Fruit fly (Drosophila melanogaster) whole organism, embryonic: Measurements from ENCODE around the gene CG43401.
A peak's percentile ranks its signal among the peaks of the same experiment; 100 is the strongest.

Experiments used
- Ada2b ChIP-seq: fragments of 200-800 bp; sonication (Bioruptor generic); IDR thresholded peaks from 2 replicates; pipeline ENCODE4 v1.3.6; 2022; ENCODE audit warnings: missing biosample characterization, missing genetic modification characterization
- B-H2 ChIP-seq: fragments of 200-800 bp; sonication (Bioruptor generic); optimal IDR thresholded peaks from 2 replicates; lab custom pipeline; 2018; ENCODE audit warnings: missing biosample characterization, mild to moderate bottlenecking, missing genetic modification characterization
- BEAF-32 ChIP-seq: fragments of 200-800 bp; sonication (Bioruptor generic); optimal IDR thresholded peaks from 3 replicates; lab custom pipeline; 2017; ENCODE audit warnings: missing biosample characterization, missing genetic modification characterization, mild to moderate bottlenecking, moderate library complexity, missing genetic modification reagents
- Bdp1 ChIP-seq: fragments of 200-800 bp; sonication (Bioruptor generic); optimal IDR thresholded peaks from 3 replicates; lab custom pipeline; 2016; ENCODE audit warnings: missing biosample characterization, missing genetic modification characterization
- Blimp-1 ChIP-seq: fragments of 200-800 bp; sonication (Bioruptor generic); optimal IDR thresholded peaks from 3 replicates; lab custom pipeline; 2018; ENCODE audit warnings: missing biosample characterization, missing genetic modification characterization, mild to moderate bottlenecking, moderate library complexity, missing genetic modification reagents
- CG1024 ChIP-seq: fragments of 200-800 bp; sonication (Bioruptor generic); IDR thresholded peaks from 2 replicates; pipeline ENCODE4 v1.3.6; 2022; ENCODE audit warnings: missing biosample characterization, missing genetic modification characterization
- CG10959 ChIP-seq: fragments of 200-800 bp; sonication (Bioruptor generic); IDR thresholded peaks from 2 replicates; pipeline ENCODE4 v1.3.6; 2022; ENCODE audit warnings: missing biosample characterization, missing genetic modification characterization
- CG11504 ChIP-seq: fragments of 200-800 bp; sonication (Bioruptor generic); optimal IDR thresholded peaks from 3 replicates; lab custom pipeline; 2019; ENCODE audit warnings: missing biosample characterization, mild to moderate bottlenecking, missing genetic modification characterization, moderate library complexity
- CG12744 ChIP-seq: fragments of 200-800 bp; sonication (Bioruptor generic); optimal IDR thresholded peaks from 2 replicates; lab custom pipeline; 2016; ENCODE audit warnings: missing biosample characterization, missing genetic modification characterization
- CG16813 ChIP-seq: fragments of 200-800 bp; sonication (Bioruptor generic); IDR thresholded peaks from 3 replicates; pipeline ENCODE4 v1.3.6; 2022; ENCODE audit warnings: missing biosample characterization, missing genetic modification characterization; ENCODE audit not compliant: partially characterized antibody
- CG17361 ChIP-seq: fragments of 200-800 bp; sonication (Bioruptor generic); IDR thresholded peaks from 3 replicates; pipeline ENCODE4 v1.3.6; 2022; ENCODE audit warnings: missing biosample characterization, missing genetic modification characterization
- CG30020 ChIP-seq: fragments of 200-800 bp; optimal IDR thresholded peaks from 2 replicates; lab custom pipeline; 2019; ENCODE audit warnings: missing biosample characterization, mild to moderate bottlenecking, missing genetic modification characterization, moderate library complexity
- CG4282 ChIP-seq: fragments of 200-800 bp; sonication (Bioruptor generic); optimal IDR thresholded peaks from 2 replicates; lab custom pipeline; 2016; ENCODE audit warnings: missing biosample characterization, missing genetic modification characterization
- CG6683 ChIP-seq: fragments of 200-800 bp; sonication (Bioruptor generic); optimal IDR thresholded peaks from 2 replicates; lab custom pipeline; 2017; ENCODE audit warnings: missing biosample characterization, mild to moderate bottlenecking, missing genetic modification characterization, missing genetic modification reagents
- CG7357 ChIP-seq: fragments of 200-800 bp; sonication (Bioruptor generic); IDR thresholded peaks from 3 replicates; pipeline ENCODE4 v1.3.6; 2022; ENCODE audit warnings: missing biosample characterization, missing genetic modification characterization
- CG7786 ChIP-seq: fragments of 200-800 bp; sonication (Bioruptor generic); optimal IDR thresholded peaks from 2 replicates; lab custom pipeline; 2016; ENCODE audit warnings: missing biosample characterization, missing genetic modification characterization
- CG8944 ChIP-seq: fragments of 200-800 bp; sonication (Bioruptor generic); optimal IDR thresholded peaks from 3 replicates; lab custom pipeline; 2016; ENCODE audit warnings: missing biosample characterization, missing genetic modification characterization
- CG9215 ChIP-seq: fragments of 200-800 bp; sonication (Bioruptor generic); IDR thresholded peaks from 2 replicates; pipeline ENCODE4 v1.3.6; 2022; ENCODE audit warnings: missing biosample characterization, missing genetic modification characterization
- D ChIP-seq, 2 experiments: fragments of 200-800 bp in 1 of 2; fragments of >200 bp in 1 of 2; sonication (Bioruptor generic) in 1 of 2; optimal IDR thresholded peaks; 2 replicates in 1 of 2; 3 replicates in 1 of 2; lab custom pipeline; 2017; ENCODE audit warnings: mild to moderate bottlenecking in 1 of 2, missing biosample characterization in 1 of 2, missing genetic modification characterization in 1 of 2, missing genetic modification reagents in 1 of 2
- Deaf1 ChIP-seq: fragments of 200-800 bp; optimal IDR thresholded peaks from 3 replicates; lab custom pipeline; 2019; ENCODE audit warnings: missing biosample characterization, mild to moderate bottlenecking, missing genetic modification characterization, moderate library complexity
- Drgx ChIP-seq: fragments of 200-800 bp; sonication (Bioruptor generic); IDR thresholded peaks from 2 replicates; pipeline ENCODE4 v1.3.6; 2022; ENCODE audit warnings: missing biosample characterization, missing genetic modification characterization
- ERR ChIP-seq: fragments of 200-800 bp; sonication (Bioruptor generic); optimal IDR thresholded peaks from 2 replicates; lab custom pipeline; 2016; ENCODE audit warnings: missing biosample characterization, missing genetic modification characterization
- Ets65A ChIP-seq: fragments of 200-800 bp; sonication (Bioruptor generic); peaks from one replicate; lab custom pipeline; 2016; ENCODE audit warnings: missing biosample characterization, missing genetic modification characterization
- NfI ChIP-seq: fragments of 200-800 bp; sonication (Bioruptor generic); optimal IDR thresholded peaks from 3 replicates; lab custom pipeline; 2018; ENCODE audit warnings: missing biosample characterization, mild to moderate bottlenecking, missing genetic modification characterization, moderate library complexity
- PHDP ChIP-seq: fragments of 200-800 bp; sonication (Bioruptor generic); optimal IDR thresholded peaks from 3 replicates; lab custom pipeline; 2018; ENCODE audit warnings: missing biosample characterization, mild to moderate bottlenecking, missing genetic modification characterization, moderate library complexity
- Ssrp ChIP-seq: fragments of 200-800 bp; sonication (Bioruptor generic); optimal IDR thresholded peaks from 2 replicates; lab custom pipeline; 2018; ENCODE audit warnings: missing biosample characterization, mild to moderate bottlenecking, missing genetic modification characterization, moderate library complexity
- Taf1 ChIP-seq: fragments of 200-800 bp; sonication (Bioruptor generic); IDR thresholded peaks from 2 replicates; pipeline ENCODE4 v1.3.6; 2022; ENCODE audit warnings: missing biosample characterization, missing genetic modification characterization
- bsh ChIP-seq, 2 experiments: fragments of 200-800 bp; sonication (Bioruptor generic); optimal IDR thresholded peaks; 2 replicates each; lab custom pipeline; 2017 to 2018; ENCODE audit warnings: mild to moderate bottlenecking in 2 of 2, missing biosample characterization in 2 of 2, missing genetic modification characterization in 2 of 2, moderate library complexity in 1 of 2
- chinmo ChIP-seq: fragments of 200-800 bp; sonication (Bioruptor generic); IDR thresholded peaks from 4 replicates; pipeline ENCODE4 v1.3.6; 2022; ENCODE audit warnings: missing biosample characterization, missing genetic modification characterization; ENCODE audit not compliant: partially characterized antibody
- crp ChIP-seq, 2 experiments: fragments of 200-800 bp; sonication (Bioruptor generic); optimal IDR thresholded peaks; 2 replicates in 1 of 2; 3 replicates in 1 of 2; lab custom pipeline; 2017; ENCODE audit warnings: missing biosample characterization in 2 of 2, missing genetic modification characterization in 2 of 2, mild to moderate bottlenecking in 1 of 2, moderate library complexity in 1 of 2
- exex ChIP-seq: fragments of 200-800 bp; sonication (Bioruptor generic); optimal IDR thresholded peaks from 4 replicates; lab custom pipeline; 2018; ENCODE audit warnings: missing biosample characterization, mild to moderate bottlenecking, missing genetic modification characterization, moderate library complexity
- gcm ChIP-seq: fragments of 200-800 bp; sonication (Bioruptor generic); optimal IDR thresholded peaks from 2 replicates; lab custom pipeline; 2019; ENCODE audit warnings: missing biosample characterization, mild to moderate bottlenecking, missing genetic modification characterization, moderate library complexity
- gem ChIP-seq: fragments of 200-800 bp; sonication (Bioruptor generic); optimal IDR thresholded peaks from 2 replicates; lab custom pipeline; 2019; ENCODE audit warnings: missing biosample characterization, mild to moderate bottlenecking, missing genetic modification characterization, moderate library complexity
- gsb-n ChIP-seq: fragments of 200-800 bp; sonication (Bioruptor generic); optimal IDR thresholded peaks from 3 replicates; lab custom pipeline; 2018; ENCODE audit warnings: missing biosample characterization, mild to moderate bottlenecking, missing genetic modification characterization
- hb ChIP-seq: fragments of 200-800 bp; sonication (Bioruptor generic); IDR thresholded peaks from 3 replicates; pipeline ENCODE4 v1.3.6; 2022; ENCODE audit warnings: missing biosample characterization, missing genetic modification characterization; ENCODE audit not compliant: partially characterized antibody
- nerfin-1 ChIP-seq: fragments of 200-800 bp; sonication (Bioruptor generic); optimal IDR thresholded peaks from 3 replicates; lab custom pipeline; 2019; ENCODE audit warnings: missing biosample characterization, mild to moderate bottlenecking, missing genetic modification characterization, moderate library complexity
- odd ChIP-seq: fragments of 200-800 bp; sonication (Bioruptor generic); optimal IDR thresholded peaks from 2 replicates; lab custom pipeline; 2017; ENCODE audit warnings: missing biosample characterization, mild to moderate bottlenecking, missing genetic modification characterization
- org-1 ChIP-seq: fragments of 200-800 bp; sonication (Bioruptor generic); optimal IDR thresholded peaks from 2 replicates; lab custom pipeline; 2017; ENCODE audit warnings: missing biosample characterization, missing genetic modification characterization
- pros ChIP-seq: fragments of 200-800 bp; sonication (Bioruptor generic); optimal IDR thresholded peaks from 3 replicates; lab custom pipeline; 2019; ENCODE audit warnings: missing biosample characterization, mild to moderate bottlenecking, missing genetic modification characterization, moderate library complexity
- row ChIP-seq: fragments of 200-800 bp; sonication (Bioruptor generic); IDR thresholded peaks from 3 replicates; pipeline ENCODE4 v1.3.6; 2022; ENCODE audit warnings: missing biosample characterization, missing genetic modification characterization
- sd ChIP-seq: fragments of 200-800 bp; sonication (Bioruptor generic); optimal IDR thresholded peaks from 3 replicates; lab custom pipeline; 2018; ENCODE audit warnings: missing biosample characterization, mild to moderate bottlenecking, missing genetic modification characterization, moderate library complexity
- ssp ChIP-seq: fragments of 200-800 bp; sonication (Bioruptor generic); IDR thresholded peaks from 2 replicates; pipeline ENCODE4 v1.3.6; 2022; ENCODE audit warnings: missing biosample characterization, missing genetic modification characterization
- trem ChIP-seq: fragments of 200-800 bp; optimal IDR thresholded peaks from 3 replicates; lab custom pipeline; 2019; ENCODE audit warnings: missing biosample characterization, mild to moderate bottlenecking, missing genetic modification characterization, moderate library complexity
- wdn ChIP-seq: fragments of 200-800 bp; sonication (Bioruptor generic); IDR thresholded peaks from 2 replicates; pipeline ENCODE4 v1.3.6; 2022; ENCODE audit warnings: missing biosample characterization, missing genetic modification characterization
- zf30C ChIP-seq: fragments of 200-800 bp; sonication (Bioruptor generic); optimal IDR thresholded peaks from 3 replicates; lab custom pipeline; 2018; ENCODE audit warnings: missing biosample characterization, mild to moderate bottlenecking, missing genetic modification characterization

The CG43401 gene

DNA sequence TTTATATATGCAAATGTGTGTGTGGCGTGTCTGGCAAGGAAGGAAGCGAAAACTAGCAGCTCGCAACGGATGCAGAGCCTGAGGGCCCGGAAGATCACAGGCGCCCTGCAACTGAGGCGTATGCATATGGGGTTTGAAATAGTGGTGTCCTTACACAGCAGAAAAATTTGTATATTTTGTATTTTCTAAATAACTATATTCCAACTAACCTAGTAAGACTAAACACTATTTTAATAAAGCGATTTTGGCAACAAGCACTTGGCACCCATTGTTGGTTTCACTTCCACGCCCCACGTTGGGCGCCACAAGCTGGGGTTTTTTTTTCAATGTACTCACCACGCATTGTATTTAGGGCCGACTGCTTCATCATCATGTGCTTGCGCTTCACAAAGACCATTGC is 41.8 kb upstream of the CG43401 start:
- TF ChIP-seq Ets65A (GFP tag; lab: Kevin White, UChicago), result peak; percentile 74
- TF ChIP-seq Ssrp (tag; lab: Kevin White, UChicago), result peak; percentile 6
- TF ChIP-seq trem (tag; lab: Kevin White, UChicago), result no peak
- TF ChIP-seq CG10959 (GFP tag; lab: Robert Waterston, UW), result no peak
- TF ChIP-seq CG17361, result peak; percentile 47; the same call in 1 of the 3 replicates

dm6 chr2L:1387811-1388210 is 40.5 kb upstream of the CG43401 start:
- TF ChIP-seq CG6683 (GFP tag; lab: Kevin White, UChicago) (no peak), CG12744 (GFP tag; lab: Kevin White, UChicago) (no peak), CG7786 (GFP tag; lab: Kevin White, UChicago) (no peak), Drgx (0 out of 2 replicates have a peak, but pooled peaks have one; percentile 29), hb (no peak), CG17361 (0 out of 3 replicates have a peak, but pooled peaks have one; percentile 9), CG16813 (GFP tag; lab: Robert Waterston, UW) (no peak), nerfin-1 (tag; lab: Kevin White, UChicago) (peak; percentile 27), exex (tag; lab: Kevin White, UChicago) (no peak), zf30C (GFP tag; lab: Kevin White, UChicago) (peak; percentile 33), Ets65A (GFP tag; lab: Kevin White, UChicago) (peak; percentile 53), bsh (GFP tag; optimal IDR thresholded peaks at IDR 0.05; lab: Kevin White, UChicago) (peak in 1 of 2 experiments; percentile 27)

- TF ChIP-seq sd, result peak; percentile 9
- peak; percentile 26 for TF ChIP-seq gsb-n (tag; lab: Kevin White, UChicago)
- 0 out of 4 replicates have a peak, but pooled peaks have one; percentile 30 for TF ChIP-seq chinmo
- TF ChIP-seq CG30020 (tag; lab: Kevin White, UChicago), result no peak
- TF ChIP-seq Taf1 (GFP tag; lab: Robert Waterston, UW), result no peak
- no peak for TF ChIP-seq Bdp1 (GFP tag; lab: Kevin White, UChicago)
- TF ChIP-seq ERR (GFP tag; lab: Kevin White, UChicago), result no peak
- no peak for TF ChIP-seq org-1 (GFP tag; lab: Kevin White, UChicago)
- TF ChIP-seq crp (GFP tag; optimal IDR thresholded peaks at IDR 0.05; lab: Kevin White, UChicago), result no peak
- peak; percentile 80 for TF ChIP-seq pros
- peak; percentile 96 for TF ChIP-seq nerfin-1 (tag; lab: Kevin White, UChicago)
- TF ChIP-seq, all 482 proteins: peak for 5
Observed at dm6 chr2L:1390271-1390670, 38.0 kb upstream of the CG43401 start.

DNA sequence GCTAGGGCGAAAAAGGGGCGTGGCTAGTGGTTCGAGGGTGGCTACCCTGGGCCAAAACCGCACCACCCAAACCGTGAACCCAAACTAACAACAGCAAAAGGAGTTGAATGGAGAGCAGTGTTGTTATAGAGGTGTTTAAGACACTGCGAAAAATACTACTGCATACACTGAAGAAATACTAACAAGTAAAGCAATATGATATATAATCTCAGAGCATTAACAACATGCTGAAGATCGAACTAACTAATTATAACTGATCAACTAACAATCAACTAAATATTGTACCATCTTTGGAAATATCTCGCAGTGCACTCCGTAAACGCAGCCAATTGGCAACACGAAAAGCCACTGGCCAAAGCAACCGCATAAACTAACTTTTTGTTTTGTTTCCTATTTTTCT is 34.7 kb upstream of the CG43401 start:
- TF ChIP-seq Ada2b (GFP tag; lab: Robert Waterston, UW), result no peak
- TF ChIP-seq CG4282, result no peak
- no peak for TF ChIP-seq odd (GFP tag; lab: Kevin White, UChicago)
- TF ChIP-seq gcm (GFP tag; lab: Kevin White, UChicago), result no peak
- no peak for TF ChIP-seq ssp (GFP tag; lab: Robert Waterston, UW)
- TF ChIP-seq NfI, result no peak
- TF ChIP-seq CG1024, result no peak
- TF ChIP-seq row, result 0 out of 3 replicates have a peak, but pooled peaks have one; percentile 13
- no peak for TF ChIP-seq D (optimal IDR thresholded peaks at IDR 0.05; lab: Kevin White, UChicago)
- TF ChIP-seq D (GFP tag; optimal IDR thresholded peaks at IDR 0.05; lab: Kevin White, UChicago), result no peak
- no peak for TF ChIP-seq wdn (GFP tag; lab: Robert Waterston, UW)
- no peak for TF ChIP-seq CG8944 (GFP tag; lab: Kevin White, UChicago)
- peak; percentile 88 for TF ChIP-seq Ets65A (GFP tag; lab: Kevin White, UChicago)
- TF ChIP-seq B-H2, result no peak
- TF ChIP-seq BEAF-32 (GFP tag; lab: Kevin White, UChicago), result no peak
- no peak for TF ChIP-seq hb
- TF ChIP-seq Blimp-1 (GFP tag; lab: Kevin White, UChicago), result peak; percentile 20
- no peak for TF ChIP-seq CG9215 (GFP tag; lab: Robert Waterston, UW)
- peak; percentile 37 for TF ChIP-seq CG11504 (tag; lab: Kevin White, UChicago)
- TF ChIP-seq Deaf1, result no peak
- no peak for TF ChIP-seq PHDP (tag; lab: Kevin White, UChicago)
- no peak for TF ChIP-seq gem
- no peak for TF ChIP-seq CG7357 (GFP tag; lab: Robert Waterston, UW)
